Worm (Caenorhabditis elegans): ENCODE measurements around the gene chil-6.
"Not testable (repeated sequence)": the region's sequence is repeated elsewhere in the genome, so short reads cannot be mapped to it uniquely, and the experiment has no call there.

The chil-6 gene

ce11 chrII:9871061-9871460 lies 13.4 kb upstream of the chil-6 start, which contains the start of gene chil-7:
chil-7 (minus strand) TSS chrII:9871172.
- TF ChIP-seq flt-1 (GFP tag; IDR thresholded peaks at IDR 0.05), result no peak
- no peak for TF ChIP-seq tbx-37 (GFP tag; conservative IDR thresholded peaks at IDR 0.05)
- TF ChIP-seq tra-4 (tag; optimal IDR thresholded peaks at IDR 0.05), result no peak
- no peak for TF ChIP-seq tbx-11 (GFP tag; IDR thresholded peaks at IDR 0.05)
- no peak for TF ChIP-seq pes-1 (GFP tag; IDR thresholded peaks at IDR 0.05)
- TF ChIP-seq F13C5.2 (tag; optimal IDR thresholded peaks at IDR 0.05), result no peak
- TF ChIP-seq hnd-1 (tag; optimal IDR thresholded peaks at IDR 0.05), result no peak
- TF ChIP-seq scrt-1 (GFP tag; IDR thresholded peaks at IDR 0.05), result no peak
- TF ChIP-seq ceh-36 (tag; optimal IDR thresholded peaks at IDR 0.05), result no peak
- TF ChIP-seq B0310.2 (tag; optimal IDR thresholded peaks at IDR 0.05), result no peak
- no peak for TF ChIP-seq sea-1 (GFP tag; conservative IDR thresholded peaks at IDR 0.05)
- TF ChIP-seq hmbx-1 (tag; optimal IDR thresholded peaks at IDR 0.05), result no peak
- TF ChIP-seq ets-7 (tag; optimal IDR thresholded peaks at IDR 0.05), result no peak
- TF ChIP-seq aly-1 (tag; optimal IDR thresholded peaks at IDR 0.05), result no peak
- no peak for TF ChIP-seq ama-1 (optimal IDR thresholded peaks at IDR 0.05)
- TF ChIP-seq ceh-13 (GFP tag; optimal IDR thresholded peaks at IDR 0.05), result no peak

ce11 chrII:9868698-9869097 lies 11.0 kb upstream of the chil-6 start, which contains the start of gene old-1:
old-1 (minus strand) TSS chrII:9868747.
- TF ChIP-seq ets-7 (tag; optimal IDR thresholded peaks at IDR 0.05) (no peak), pes-1 (GFP tag; IDR thresholded peaks at IDR 0.05) (no peak), hmbx-1 (tag; optimal IDR thresholded peaks at IDR 0.05) (no peak), ceh-36 (tag; optimal IDR thresholded peaks at IDR 0.05) (no peak), tra-4 (tag; optimal IDR thresholded peaks at IDR 0.05) (no peak), sea-1 (GFP tag; conservative IDR thresholded peaks at IDR 0.05) (no peak), hnd-1 (tag; optimal IDR thresholded peaks at IDR 0.05) (no peak), flt-1 (GFP tag; IDR thresholded peaks at IDR 0.05) (no peak), hmg-4 (GFP tag; optimal IDR thresholded peaks at IDR 0.05) (no peak), aly-1 (tag; optimal IDR thresholded peaks at IDR 0.05) (no peak), tbx-11 (GFP tag; IDR thresholded peaks at IDR 0.05) (no peak), tbx-37 (GFP tag; conservative IDR thresholded peaks at IDR 0.05) (no peak), F13C5.2 (tag; optimal IDR thresholded peaks at IDR 0.05) (no peak), ceh-13 (GFP tag; optimal IDR thresholded peaks at IDR 0.05) (no peak), ama-1 (optimal IDR thresholded peaks at IDR 0.05) (no peak), B0310.2 (tag; optimal IDR thresholded peaks at IDR 0.05) (no peak), scrt-1 (GFP tag; IDR thresholded peaks at IDR 0.05) (no peak)

ce11 chrII:9868207-9868606 lies 10.5 kb upstream of the chil-6 start:
- no peak for TF ChIP-seq hnd-1 (tag; optimal IDR thresholded peaks at IDR 0.05)
- no peak for TF ChIP-seq ceh-13 (GFP tag; optimal IDR thresholded peaks at IDR 0.05)
- no peak for TF ChIP-seq scrt-1 (GFP tag; IDR thresholded peaks at IDR 0.05)
- no peak for TF ChIP-seq tbx-11 (GFP tag; IDR thresholded peaks at IDR 0.05)
- TF ChIP-seq pes-1 (GFP tag; IDR thresholded peaks at IDR 0.05), result no peak
- TF ChIP-seq B0310.2 (tag; optimal IDR thresholded peaks at IDR 0.05), result no peak
- TF ChIP-seq ets-7 (tag; optimal IDR thresholded peaks at IDR 0.05), result no peak
- TF ChIP-seq tra-4 (tag; optimal IDR thresholded peaks at IDR 0.05), result no peak
- TF ChIP-seq ceh-36 (tag; optimal IDR thresholded peaks at IDR 0.05), result no peak
- no peak for TF ChIP-seq aly-1 (tag; optimal IDR thresholded peaks at IDR 0.05)

ce11 chrII:9866378-9866777 lies 8.7 kb upstream of the chil-6 start, which contains the start of gene chil-1:
chil-1 (minus strand) TSS chrII:9866478.
- TF ChIP-seq F13C5.2 (tag; optimal IDR thresholded peaks at IDR 0.05); ama-1 (optimal IDR thresholded peaks at IDR 0.05); hnd-1 (tag; optimal IDR thresholded peaks at IDR 0.05): not testable (repeated sequence)

- TF ChIP-seq ceh-13 (GFP tag; optimal IDR thresholded peaks at IDR 0.05) (no peak), ama-1 (optimal IDR thresholded peaks at IDR 0.05) (no peak), F13C5.2 (tag; optimal IDR thresholded peaks at IDR 0.05) (no peak), flt-1 (GFP tag; IDR thresholded peaks at IDR 0.05) (no peak), tra-4 (tag; optimal IDR thresholded peaks at IDR 0.05) (no peak), sea-1 (GFP tag; conservative IDR thresholded peaks at IDR 0.05) (no peak)
These were observed 4.5 kb upstream of the chil-6 start, which contains the start of gene C08H9.18 for ce11 chrII:9862147-9862546. C08H9.18 (minus strand) TSS chrII:9862247.

ce11 chrII:9861394-9861793 lies 3.7 kb upstream of the chil-6 start, which contains the start of gene chil-3:
chil-3 (minus strand) TSS chrII:9861494.
- TF ChIP-seq ama-1 (optimal IDR thresholded peaks at IDR 0.05), result no peak
- TF ChIP-seq aly-1 (tag; optimal IDR thresholded peaks at IDR 0.05), result no peak
- no peak for TF ChIP-seq scrt-1 (GFP tag; IDR thresholded peaks at IDR 0.05)
- no peak for TF ChIP-seq flt-1 (GFP tag; IDR thresholded peaks at IDR 0.05)
- TF ChIP-seq tbx-37 (GFP tag; conservative IDR thresholded peaks at IDR 0.05), result no peak
- no peak for TF ChIP-seq hmg-4 (GFP tag; optimal IDR thresholded peaks at IDR 0.05)
- TF ChIP-seq sea-1 (GFP tag; conservative IDR thresholded peaks at IDR 0.05), result no peak
- no peak for TF ChIP-seq ceh-13 (GFP tag; optimal IDR thresholded peaks at IDR 0.05)
- no peak for TF ChIP-seq hmbx-1 (tag; optimal IDR thresholded peaks at IDR 0.05)
- TF ChIP-seq ets-7 (tag; optimal IDR thresholded peaks at IDR 0.05), result no peak
- TF ChIP-seq pes-1 (GFP tag; IDR thresholded peaks at IDR 0.05), result no peak
- no peak for TF ChIP-seq hnd-1 (tag; optimal IDR thresholded peaks at IDR 0.05)
- no peak for TF ChIP-seq tra-4 (tag; optimal IDR thresholded peaks at IDR 0.05)
- TF ChIP-seq B0310.2 (tag; optimal IDR thresholded peaks at IDR 0.05), result no peak
- no peak for TF ChIP-seq F13C5.2 (tag; optimal IDR thresholded peaks at IDR 0.05)
- no peak for TF ChIP-seq tbx-11 (GFP tag; IDR thresholded peaks at IDR 0.05)
- no peak for TF ChIP-seq ceh-36 (tag; optimal IDR thresholded peaks at IDR 0.05)

ce11 chrII:9859575-9859974 lies 1.9 kb upstream of the chil-6 start, which contains the start of gene chil-5:
chil-5 (minus strand) TSS chrII:9859675.
- TF ChIP-seq hnd-1 (tag; optimal IDR thresholded peaks at IDR 0.05), result no peak
- no peak for TF ChIP-seq B0310.2 (tag; optimal IDR thresholded peaks at IDR 0.05)
- no peak for TF ChIP-seq tra-4 (tag; optimal IDR thresholded peaks at IDR 0.05)
- TF ChIP-seq ceh-36 (tag; optimal IDR thresholded peaks at IDR 0.05), result no peak
- no peak for TF ChIP-seq sea-1 (GFP tag; conservative IDR thresholded peaks at IDR 0.05)
- TF ChIP-seq hmg-4 (GFP tag; optimal IDR thresholded peaks at IDR 0.05), result no peak
- no peak for TF ChIP-seq F13C5.2 (tag; optimal IDR thresholded peaks at IDR 0.05)
- no peak for TF ChIP-seq scrt-1 (GFP tag; IDR thresholded peaks at IDR 0.05)
- TF ChIP-seq hmbx-1 (tag; optimal IDR thresholded peaks at IDR 0.05), result no peak
- TF ChIP-seq ets-7 (tag; optimal IDR thresholded peaks at IDR 0.05), result no peak
- no peak for TF ChIP-seq aly-1 (tag; optimal IDR thresholded peaks at IDR 0.05)
